Fruit fly (Drosophila melanogaster) whole organism, pupa: Measurements from ENCODE around the gene CG12483.

ENCODE experiments used
- CG10348 ChIP-seq: fragments of 200-800 bp; sonication (Bioruptor generic); IDR thresholded peaks from 2 replicates; pipeline ENCODE4 v1.3.6; 2022; ENCODE audit warnings: missing biosample characterization, missing genetic modification characterization
- CG12605 ChIP-seq: fragments of 200-800 bp; sonication (Bioruptor generic); IDR thresholded peaks from 2 replicates; pipeline ENCODE4 v1.3.6; 2022; ENCODE audit warnings: missing biosample characterization, missing genetic modification characterization
- CG32121 ChIP-seq: fragments of 200-800 bp; sonication (Bioruptor generic); IDR thresholded peaks from 2 replicates; pipeline ENCODE4 v1.3.6; 2022; ENCODE audit warnings: missing biosample characterization, missing genetic modification characterization
- CG4496 ChIP-seq: fragments of 200-800 bp; sonication (Bioruptor generic); IDR thresholded peaks from 3 replicates; pipeline ENCODE4 v1.3.6; 2022; ENCODE audit warnings: missing biosample characterization, missing genetic modification characterization
- CG9948 ChIP-seq: fragments of 200-800 bp; sonication (Bioruptor generic); optimal IDR thresholded peaks from 2 replicates; lab custom pipeline; 2018; ENCODE audit warnings: missing biosample characterization, mild to moderate bottlenecking, missing genetic modification characterization, moderate library complexity
- Ets98B ChIP-seq: fragments of 200-800 bp; sonication (Bioruptor generic); IDR thresholded peaks from 2 replicates; pipeline ENCODE4 v1.3.6; 2022; ENCODE audit warnings: missing biosample characterization, missing genetic modification characterization
- Pif1B ChIP-seq: fragments of 200-800 bp; sonication (Bioruptor generic); optimal IDR thresholded peaks from 3 replicates; lab custom pipeline; 2016; ENCODE audit warnings: missing biosample characterization, missing genetic modification characterization
- fd96Ca ChIP-seq: fragments of 200-800 bp; sonication (Bioruptor generic); IDR thresholded peaks from 3 replicates; pipeline ENCODE4 v1.3.6; 2022; ENCODE audit warnings: missing biosample characterization, missing genetic modification characterization

dm6 chr3L:130798-131150, 32.6 kb upstream of the CG12483 start:
- TF ChIP-seq Pif1B (GFP tag; lab: Kevin White, UChicago) (no peak), fd96Ca (no peak), CG4496 (GFP tag; lab: Robert Waterston, UW) (no peak), Ets98B (GFP tag; lab: Robert Waterston, UW) (no peak), CG32121 (GFP tag; lab: Robert Waterston, UW) (no peak), CG10348 (GFP tag; lab: Robert Waterston, UW) (no peak), CG12605 (GFP tag; lab: Robert Waterston, UW) (no peak), CG9948 (tag; lab: Kevin White, UChicago) (no peak)
